Fruit fly (Drosophila melanogaster): ENCODE measurements around the gene PGRP-SB1.
A peak's percentile ranks its signal among the peaks of the same experiment; 100 is the strongest.

Gene PGRP-SB1

DNA sequence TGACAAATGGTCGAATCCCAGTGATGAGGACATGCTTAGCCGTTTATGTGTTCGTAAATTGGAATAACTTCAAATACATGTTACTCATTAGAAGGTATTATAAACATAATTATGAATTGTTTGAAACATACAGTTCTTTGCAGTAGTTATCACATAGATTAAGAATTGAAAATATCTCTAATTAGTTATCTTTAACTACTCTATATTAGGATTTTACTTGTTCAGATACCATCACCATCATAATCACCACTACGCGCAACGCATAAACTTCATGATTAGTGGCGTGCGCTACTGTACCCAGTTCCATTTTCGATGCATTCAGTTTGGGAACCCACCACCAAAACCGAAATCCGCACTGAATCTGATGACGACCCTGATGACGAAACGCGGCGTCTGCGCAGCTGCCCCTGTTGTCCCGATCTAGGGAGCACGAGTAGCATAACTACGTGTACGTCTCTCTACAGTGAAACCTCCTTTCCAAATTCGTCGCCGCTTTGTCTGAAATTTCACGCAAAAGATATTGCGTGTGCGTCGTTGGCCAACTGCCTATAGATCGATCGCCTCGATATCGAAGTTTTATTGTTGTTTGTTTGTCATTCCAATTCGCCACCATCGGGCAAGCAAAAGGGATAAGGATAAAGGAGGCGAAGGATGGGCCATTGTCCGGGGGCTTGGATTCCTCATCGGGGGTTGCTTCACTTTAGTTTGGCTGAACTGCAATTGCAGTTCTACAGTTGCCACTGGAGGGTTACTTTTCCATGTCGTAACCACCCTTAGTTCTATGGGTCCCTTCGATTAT, 16.3 kb upstream of the PGRP-SB1 start (continued):
- TF ChIP-seq CG18476 (GFP tag; optimal IDR thresholded peaks at IDR 0.05) (no peak), luna (GFP tag; optimal IDR thresholded peaks at IDR 0.05) (no peak), CG9727 (GFP tag; optimal IDR thresholded peaks at IDR 0.05) (peak; percentile 63), CG8478 (optimal IDR thresholded peaks at IDR 0.05) (no peak), CHES-1-like (GFP tag; optimal IDR thresholded peaks at IDR 0.05) (no peak), Kr (GFP tag; optimal IDR thresholded peaks at IDR 0.05) (no peak), maf-S (GFP tag; optimal IDR thresholded peaks at IDR 0.05) (no peak), CG14965 (GFP tag; optimal IDR thresholded peaks at IDR 0.05; ENCODE audit: borderline replicate concordance) (no peak), CG17568 (GFP tag; optimal IDR thresholded peaks at IDR 0.05) (no peak), CG14441 (GFP tag; IDR thresholded peaks at IDR 0.05) (no peak), fd64A (GFP tag; optimal IDR thresholded peaks at IDR 0.05) (peak; percentile 0), CG13894 (tag; optimal IDR thresholded peaks at IDR 0.05) (no peak), CrebB (tag; optimal IDR thresholded peaks at IDR 0.05) (no peak), Scr (GFP tag; IDR thresholded peaks at IDR 0.05; ENCODE audit: partially characterized antibody) (no peak), Blimp-1 (GFP tag; optimal IDR thresholded peaks at IDR 0.05) (peak; percentile 51), CG3838 (GFP tag; optimal IDR thresholded peaks at IDR 0.05) (no peak), tna (GFP tag; IDR thresholded peaks at IDR 0.05; ENCODE audit: partially characterized antibody) (no peak), sc (optimal IDR thresholded peaks at IDR 0.05) (no peak), sc (GFP tag; optimal IDR thresholded peaks at IDR 0.05) (no peak), az2 (GFP tag; optimal IDR thresholded peaks at IDR 0.05) (no peak), CG8765 (GFP tag; IDR thresholded peaks at IDR 0.05) (no peak), CG18011 (GFP tag; optimal IDR thresholded peaks at IDR 0.05) (no peak), CG16813 (GFP tag; IDR thresholded peaks at IDR 0.05; ENCODE audit: partially characterized antibody) (no peak), Lim3 (GFP tag; IDR thresholded peaks at IDR 0.05) (no peak), slbo (GFP tag; IDR thresholded peaks at IDR 0.05) (no peak), corto (GFP tag; optimal IDR thresholded peaks at IDR 0.05) (no peak), Lhr (GFP tag; optimal IDR thresholded peaks at IDR 0.05) (no peak), z (GFP tag; IDR thresholded peaks at IDR 0.05) (no peak), ems (GFP tag; optimal IDR thresholded peaks at IDR 0.05) (no peak), grn (GFP tag; optimal IDR thresholded peaks at IDR 0.05) (no peak), CG10209 (GFP tag; optimal IDR thresholded peaks at IDR 0.05) (no peak), ssp (GFP tag; IDR thresholded peaks at IDR 0.05) (no peak), gsb (GFP tag; IDR thresholded peaks at IDR 0.05) (no peak), salm (tag; optimal IDR thresholded peaks at IDR 0.05) (no peak), crp (GFP tag; optimal IDR thresholded peaks at IDR 0.05) (no peak), CG8388 (GFP tag; optimal IDR thresholded peaks at IDR 0.05) (peak; percentile 23), CG5180 (GFP tag; optimal IDR thresholded peaks at IDR 0.05) (no peak), Tbp (GFP tag; optimal IDR thresholded peaks at IDR 0.05) (no peak), prd (optimal IDR thresholded peaks at IDR 0.05) (no peak), prd (GFP tag; IDR thresholded peaks at IDR 0.05) (no peak), abd-A (tag; optimal IDR thresholded peaks at IDR 0.05) (no peak), nerfin-1 (tag; optimal IDR thresholded peaks at IDR 0.05) (peak; percentile 19), kay (GFP tag; optimal IDR thresholded peaks at IDR 0.05) (no peak), Ada2b (GFP tag; IDR thresholded peaks at IDR 0.05) (no peak), CG7556 (GFP tag; optimal IDR thresholded peaks at IDR 0.05) (no peak), so (GFP tag; IDR thresholded peaks at IDR 0.05) (no peak), Awh (GFP tag; IDR thresholded peaks at IDR 0.05) (no peak), CG9932 (GFP tag; IDR thresholded peaks at IDR 0.05) (no peak), sug (tag; optimal IDR thresholded peaks at IDR 0.05) (no peak), klu (GFP tag; IDR thresholded peaks at IDR 0.05) (no peak), psq (GFP tag; optimal IDR thresholded peaks at IDR 0.05) (no peak)

All from whole organism, embryonic.